Fruit fly (Drosophila melanogaster) whole organism, pupa: Measurements from ENCODE around the gene CG34299.

ENCODE experiments used
- CG17806 ChIP-seq: fragments of 200-800 bp; sonication (Bioruptor generic); optimal IDR thresholded peaks from 2 replicates; lab custom pipeline; 2018; ENCODE audit warnings: missing biosample characterization, mild to moderate bottlenecking, missing genetic modification characterization, moderate library complexity
- CG34367 ChIP-seq: fragments of 200-800 bp; sonication (Bioruptor generic); optimal IDR thresholded peaks from 2 replicates; lab custom pipeline; 2018; ENCODE audit warnings: missing biosample characterization, mild to moderate bottlenecking, missing genetic modification characterization
- D1 ChIP-seq: fragments of 200-800 bp; sonication (Bioruptor generic); optimal IDR thresholded peaks from 2 replicates; lab custom pipeline; 2018; ENCODE audit warnings: missing biosample characterization, mild to moderate bottlenecking, missing genetic modification characterization, moderate library complexity

dm6 chr3R:30252882-30253281, 3.5 kb downstream of the CG34299 start, which contains the start of gene CG18404:
- TF ChIP-seq D1 (tag; lab: Kevin White, UChicago) (no peak), CG34367 (no peak), CG17806 (tag; lab: Kevin White, UChicago) (no peak)
